Worm (Caenorhabditis elegans): ENCODE data around the gene dhs-9.

- TF ChIP-seq dao-5 (tag; optimal IDR thresholded peaks at IDR 0.05) (no peak), W03F9.2 (tag; optimal IDR thresholded peaks at IDR 0.05) (no peak), him-1 (tag; optimal IDR thresholded peaks at IDR 0.05) (no peak)
Measured at ce11 chrIII:5338787-5339186, 29.1 kb downstream of the dhs-9 start.
